Fruit fly (Drosophila melanogaster) whole organism, adult: ENCODE data around the gene CG32483.

Experiments used
- CG11617 ChIP-seq: fragments of 200-800 bp; sonication (Bioruptor generic); optimal IDR thresholded peaks from 2 replicates; lab custom pipeline; 2017; ENCODE audit warnings: mild to moderate bottlenecking, missing biosample characterization, missing genetic modification reagents, missing genetic modification characterization
- CG12768 ChIP-seq: fragments of 200-800 bp; sonication (Bioruptor generic); optimal IDR thresholded peaks from 2 replicates; lab custom pipeline; 2017; ENCODE audit warnings: missing biosample characterization, missing genetic modification characterization, mild to moderate bottlenecking, moderate library complexity, missing genetic modification reagents
- CG14711 ChIP-seq: fragments of 200-800 bp; sonication (Bioruptor generic); optimal IDR thresholded peaks from 2 replicates; lab custom pipeline; 2018; ENCODE audit warnings: missing biosample characterization, mild to moderate bottlenecking, missing genetic modification characterization, moderate library complexity
- CG1620 ChIP-seq: fragments of 200-800 bp; sonication (Bioruptor generic); optimal IDR thresholded peaks from 2 replicates; lab custom pipeline; 2016; ENCODE audit warnings: missing biosample characterization, missing genetic modification characterization
- CG33017 ChIP-seq: fragments of 200-800 bp; sonication (Bioruptor generic); optimal IDR thresholded peaks from 2 replicates; lab custom pipeline; 2018; ENCODE audit warnings: missing biosample characterization, mild to moderate bottlenecking, missing genetic modification characterization, moderate library complexity
- CG5204 ChIP-seq: fragments of 200-800 bp; sonication (Bioruptor generic); optimal IDR thresholded peaks from 2 replicates; lab custom pipeline; 2016; ENCODE audit warnings: missing biosample characterization, missing genetic modification characterization
- CG7045 ChIP-seq: fragments of 200-800 bp; sonication (Bioruptor generic); optimal IDR thresholded peaks from 2 replicates; lab custom pipeline; 2017; ENCODE audit warnings: missing biosample characterization, mild to moderate bottlenecking, missing genetic modification characterization
- CG7101 ChIP-seq: fragments of 200-800 bp; sonication (Bioruptor generic); optimal IDR thresholded peaks from 2 replicates; lab custom pipeline; 2018; ENCODE audit warnings: missing biosample characterization, mild to moderate bottlenecking, missing genetic modification characterization, moderate library complexity
- Clk ChIP-seq: fragments of 200-800 bp; sonication (Bioruptor generic); optimal IDR thresholded peaks from 2 replicates; lab custom pipeline; 2017; ENCODE audit warnings: missing biosample characterization, missing genetic modification characterization
- Crg-1 ChIP-seq: fragments of 200-800 bp; sonication (Bioruptor generic); optimal IDR thresholded peaks from 2 replicates; lab custom pipeline; 2016; ENCODE audit warnings: missing biosample characterization, missing genetic modification characterization
- Hr96 ChIP-seq: fragments of 200-800 bp; sonication (Bioruptor generic); optimal IDR thresholded peaks from 2 replicates; lab custom pipeline; 2016; ENCODE audit warnings: missing biosample characterization, missing genetic modification characterization
- Mnt ChIP-seq: fragments of 200-800 bp; sonication (Bioruptor generic); optimal IDR thresholded peaks from 2 replicates; lab custom pipeline; 2016; ENCODE audit warnings: missing biosample characterization, mild to moderate bottlenecking, missing genetic modification characterization
- bab1 ChIP-seq: fragments of 200-800 bp; sonication (Bioruptor generic); optimal IDR thresholded peaks from 3 replicates; lab custom pipeline; 2019; ENCODE audit warnings: missing biosample characterization, mild to moderate bottlenecking, missing genetic modification characterization, moderate library complexity
- cic ChIP-seq: fragments of 200-800 bp; sonication (Bioruptor generic); optimal IDR thresholded peaks from 2 replicates; lab custom pipeline; 2017; ENCODE audit warnings: missing biosample characterization, mild to moderate bottlenecking, missing genetic modification characterization, moderate library complexity
- cnc ChIP-seq, 2 experiments: fragments of >200 bp; optimal IDR thresholded peaks; 2 replicates each; lab custom pipeline; 2017
- kay ChIP-seq: fragments of 200-800 bp; sonication (Bioruptor generic); peaks from one replicate; lab custom pipeline; 2016; ENCODE audit warnings: missing biosample characterization, missing genetic modification characterization, borderline replicate concordance
- ovo ChIP-seq: fragments of 200-800 bp; sonication (Bioruptor generic); optimal IDR thresholded peaks from 2 replicates; lab custom pipeline; 2016; ENCODE audit warnings: missing biosample characterization, missing genetic modification characterization
- pad ChIP-seq: fragments of 200-800 bp; sonication (Bioruptor generic); optimal IDR thresholded peaks from 3 replicates; lab custom pipeline; 2017; ENCODE audit warnings: missing biosample characterization, missing genetic modification characterization, mild to moderate bottlenecking, moderate library complexity, missing genetic modification reagents
- tj ChIP-seq: fragments of 200-800 bp; sonication (Bioruptor generic); optimal IDR thresholded peaks from 3 replicates; lab custom pipeline; 2017; ENCODE audit warnings: missing biosample characterization, mild to moderate bottlenecking, missing genetic modification characterization, moderate library complexity
- toe ChIP-seq: fragments of 200-800 bp; sonication (Bioruptor generic); optimal IDR thresholded peaks from 2 replicates; lab custom pipeline; 2016; ENCODE audit warnings: missing biosample characterization, missing genetic modification characterization

Gene CG32483

DNA sequence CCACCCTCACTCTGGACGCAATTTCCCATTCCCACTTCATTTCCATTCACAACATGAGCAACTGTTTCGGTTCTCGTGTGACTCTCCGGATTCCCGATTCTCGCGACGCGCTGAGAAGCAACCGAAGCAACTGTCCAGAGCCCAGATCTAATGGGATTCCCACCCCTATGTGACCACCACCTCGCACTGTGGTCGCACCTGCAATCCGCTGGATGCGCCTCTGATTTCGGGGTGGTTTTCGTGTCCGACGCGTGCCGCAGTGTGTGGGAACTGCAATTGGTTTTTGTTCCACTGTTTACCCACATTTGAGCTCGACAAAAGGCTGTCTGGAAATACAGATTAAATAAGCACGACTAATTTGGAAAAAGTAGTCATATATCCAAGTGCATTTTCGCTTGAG lies 14.0 kb downstream of the CG32483 start:
- TF ChIP-seq kay (GFP tag; lab: Kevin White, UChicago): no peak
- TF ChIP-seq Crg-1 (GFP tag; lab: Kevin White, UChicago): no peak
- TF ChIP-seq cnc (optimal IDR thresholded peaks at IDR 0.05; lab: Kevin White, UChicago): no peak
- TF ChIP-seq bab1 (GFP tag; lab: Kevin White, UChicago): no peak
- TF ChIP-seq CG5204 (GFP tag; lab: Kevin White, UChicago): no peak
- no peak for TF ChIP-seq CG11617 (GFP tag; lab: Kevin White, UChicago)
- TF ChIP-seq tj (GFP tag; lab: Kevin White, UChicago): no peak
- no peak for TF ChIP-seq CG1620
- TF ChIP-seq CG33017 (tag; lab: Kevin White, UChicago): no peak

DNA sequence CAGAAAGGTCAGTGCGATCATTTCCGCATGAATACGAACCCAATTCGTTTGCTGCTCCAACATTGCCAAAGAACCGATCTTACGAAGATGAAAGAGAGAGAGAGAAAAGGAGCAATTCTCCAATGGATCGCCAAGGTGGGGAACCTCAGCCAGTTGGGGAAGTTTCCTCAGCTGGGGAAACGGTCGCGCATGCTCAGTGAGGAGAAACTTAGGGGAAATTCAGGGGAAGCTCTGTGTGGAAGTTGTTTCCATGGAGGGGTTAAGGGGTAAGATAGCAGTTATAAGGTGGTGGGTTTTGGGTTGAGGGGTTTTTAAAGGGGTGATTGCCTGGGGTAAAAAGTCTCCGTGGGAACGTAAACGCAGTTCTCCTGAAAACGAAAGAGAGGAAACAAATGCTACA lies 16.6 kb downstream of the CG32483 start:
- TF ChIP-seq pad (GFP tag; lab: Kevin White, UChicago): peak; percentile 99
- TF ChIP-seq kay (GFP tag; lab: Kevin White, UChicago): no peak

DNA sequence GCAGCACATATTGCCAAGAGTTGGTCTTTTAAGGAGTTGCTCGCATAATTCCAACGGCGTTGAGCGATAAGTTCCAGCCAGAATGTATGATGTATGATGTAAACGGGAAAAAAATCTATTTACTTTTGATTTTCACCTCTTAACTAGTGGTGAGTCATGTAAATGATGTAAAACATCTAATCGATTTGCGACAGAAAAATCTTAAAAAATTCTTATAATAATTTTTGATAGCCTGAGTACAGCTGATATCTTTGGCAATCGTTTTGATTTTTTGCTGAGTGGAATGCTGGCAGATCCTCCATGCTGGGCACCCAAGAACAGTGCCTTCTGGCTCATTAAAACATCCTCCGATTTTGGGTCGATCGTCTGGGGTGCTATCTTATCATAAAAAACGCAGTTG lies 23.3 kb downstream of the CG32483 start:
- TF ChIP-seq kay (GFP tag; lab: Kevin White, UChicago) (no peak), ovo (GFP tag; lab: Kevin White, UChicago) (no peak), CG12768 (GFP tag; lab: Kevin White, UChicago) (no peak), Mnt (no peak), pad (GFP tag; lab: Kevin White, UChicago) (no peak), CG14711 (tag; lab: Kevin White, UChicago) (no peak), tj (GFP tag; lab: Kevin White, UChicago) (no peak), CG7045 (no peak), Clk (no peak), CG1620 (no peak), CG5204 (GFP tag; lab: Kevin White, UChicago) (no peak), bab1 (GFP tag; lab: Kevin White, UChicago) (no peak)

DNA sequence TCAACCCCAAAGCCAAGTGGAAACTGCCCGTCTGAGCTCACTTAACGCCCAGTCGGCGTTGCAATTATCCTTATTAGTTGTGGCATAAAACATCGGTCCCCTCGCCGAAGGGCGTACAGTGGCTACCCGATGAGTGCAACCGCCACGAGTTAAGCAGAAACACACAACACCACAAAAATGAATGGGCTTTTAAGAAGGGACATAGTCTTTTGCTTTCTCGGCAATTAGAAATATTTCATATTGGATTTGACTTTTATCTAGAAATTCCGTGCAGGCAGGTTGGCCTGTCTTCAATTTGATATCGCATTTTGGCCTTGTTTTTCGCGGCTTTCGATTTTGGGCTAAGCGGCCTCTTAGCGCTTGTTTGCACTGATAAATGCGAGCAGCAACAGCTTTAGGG lies 26.0 kb downstream of the CG32483 start:
- TF ChIP-seq cic (GFP tag; lab: Kevin White, UChicago) (no peak), CG7045 (no peak), CG5204 (GFP tag; lab: Kevin White, UChicago) (no peak), Mnt (no peak), toe (no peak), CG14711 (tag; lab: Kevin White, UChicago) (no peak), bab1 (GFP tag; lab: Kevin White, UChicago) (no peak), CG11617 (GFP tag; lab: Kevin White, UChicago) (no peak), Crg-1 (GFP tag; lab: Kevin White, UChicago) (no peak), pad (GFP tag; lab: Kevin White, UChicago) (no peak), CG12768 (GFP tag; lab: Kevin White, UChicago) (no peak), cnc (optimal IDR thresholded peaks at IDR 0.05; lab: Kevin White, UChicago) (no peak), CG7101 (tag; lab: Kevin White, UChicago) (no peak), tj (GFP tag; lab: Kevin White, UChicago) (no peak), kay (GFP tag; lab: Kevin White, UChicago) (no peak), Clk (no peak), CG1620 (no peak), Hr96 (GFP tag; lab: Kevin White, UChicago) (no peak)

DNA sequence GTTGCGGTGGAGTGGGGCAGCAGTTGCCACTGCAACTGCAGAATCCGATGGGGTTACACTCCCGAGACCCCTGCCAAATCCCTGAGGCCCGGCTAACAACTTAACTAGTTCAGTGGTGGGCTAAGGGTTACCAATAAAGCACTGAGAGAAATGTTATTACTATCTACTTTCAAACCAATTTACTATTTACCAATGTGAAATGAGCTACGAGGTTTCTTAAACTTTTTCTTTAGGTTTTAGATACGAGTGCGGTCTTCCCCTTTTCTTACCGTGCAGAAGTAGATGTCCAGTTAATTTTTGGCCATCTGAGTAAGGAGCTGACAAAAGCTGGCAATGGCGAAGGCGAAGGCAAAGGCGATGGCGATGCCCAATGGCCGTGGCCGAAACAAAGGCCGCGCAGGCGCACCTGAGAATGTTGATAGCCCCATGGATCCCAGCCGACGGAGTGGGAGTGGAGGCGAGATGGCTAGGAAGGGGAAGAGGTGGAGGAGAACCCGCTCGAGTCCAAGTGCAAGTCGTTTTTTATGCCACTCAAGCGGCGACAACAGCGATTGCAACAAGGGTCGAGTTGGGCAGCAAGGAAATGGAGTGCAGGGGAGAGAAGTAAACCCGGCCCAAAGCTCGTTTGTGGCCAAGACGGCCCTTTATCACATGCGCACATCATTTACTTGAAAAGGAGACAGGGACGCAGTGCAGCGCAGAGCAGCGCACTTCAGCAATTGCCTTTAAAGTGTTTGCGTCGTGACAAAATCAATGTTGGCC lies 29.4 kb downstream of the CG32483 start:
- TF ChIP-seq Hr96 (GFP tag; lab: Kevin White, UChicago) (no peak), bab1 (GFP tag; lab: Kevin White, UChicago) (no peak), tj (GFP tag; lab: Kevin White, UChicago) (no peak), CG7101 (tag; lab: Kevin White, UChicago) (no peak), CG5204 (GFP tag; lab: Kevin White, UChicago) (no peak), CG11617 (GFP tag; lab: Kevin White, UChicago) (no peak), Clk (no peak), ovo (GFP tag; lab: Kevin White, UChicago) (no peak), CG12768 (GFP tag; lab: Kevin White, UChicago) (no peak), CG33017 (tag; lab: Kevin White, UChicago) (no peak), CG1620 (no peak), cic (GFP tag; lab: Kevin White, UChicago) (no peak), cnc (optimal IDR thresholded peaks at IDR 0.05; lab: Kevin White, UChicago) (no peak), CG7045 (no peak), pad (GFP tag; lab: Kevin White, UChicago) (no peak), Mnt (no peak), Crg-1 (GFP tag; lab: Kevin White, UChicago) (no peak), kay (GFP tag; lab: Kevin White, UChicago) (no peak), CG14711 (tag; lab: Kevin White, UChicago) (no peak)

DNA sequence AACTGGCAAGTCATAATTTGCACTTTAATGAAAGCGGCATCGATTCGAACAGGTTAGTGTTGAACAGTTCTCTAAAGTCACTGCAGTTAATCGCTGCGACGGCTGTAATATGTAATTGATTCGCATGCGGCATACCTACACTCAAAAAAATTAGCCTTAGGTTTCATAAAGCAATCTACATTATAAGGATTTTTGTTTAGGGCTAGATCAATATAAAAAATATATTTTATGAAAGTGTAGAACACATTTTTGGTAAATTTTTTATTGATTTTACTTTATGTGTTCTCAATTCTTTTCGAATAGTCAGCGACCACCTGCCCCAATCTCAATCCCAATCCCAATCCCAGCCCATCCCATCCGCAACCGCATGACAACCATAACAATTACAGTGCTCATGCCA lies 31.6 kb downstream of the CG32483 start:
- TF ChIP-seq toe: no peak
- TF ChIP-seq Mnt: no peak
- TF ChIP-seq CG7101 (tag; lab: Kevin White, UChicago): no peak

DNA sequence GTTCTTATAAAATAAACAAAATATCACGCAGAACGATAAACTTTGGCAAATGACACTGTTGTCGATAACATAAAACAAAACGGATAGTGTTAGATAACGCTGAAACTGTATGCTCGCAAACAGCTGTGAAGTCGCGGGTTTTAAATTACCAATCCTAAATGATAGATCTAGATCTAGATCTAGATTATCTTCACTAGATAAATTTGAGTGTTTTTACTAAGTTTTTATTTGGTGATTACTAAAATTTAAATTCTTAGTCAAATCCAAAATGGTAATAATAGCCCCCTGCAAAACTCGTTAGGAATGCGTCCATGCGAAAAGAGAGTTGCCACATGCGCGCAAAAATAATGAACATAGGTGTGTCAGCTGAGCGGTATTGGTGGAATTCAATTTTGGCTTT lies 35.9 kb downstream of the CG32483 start, which contains the start of the genes MED30 and Rev1:
TSS of gene MED30 (minus strand) at position 71 of the 400 bp plus-strand sequence.
TSS of gene Rev1 (plus strand) at position 345 of the 400 bp plus-strand sequence.
- TF ChIP-seq Hr96 (GFP tag; lab: Kevin White, UChicago) (peak; percentile 94), bab1 (GFP tag; lab: Kevin White, UChicago) (peak; percentile 96), Crg-1 (GFP tag; lab: Kevin White, UChicago) (peak; percentile 94), kay (GFP tag; lab: Kevin White, UChicago) (no peak), Clk (peak; percentile 89), CG1620 (peak; percentile 96), ovo (GFP tag; lab: Kevin White, UChicago) (peak; percentile 77), Mnt (peak; percentile 92), CG11617 (GFP tag; lab: Kevin White, UChicago) (peak; percentile 91), CG5204 (GFP tag; lab: Kevin White, UChicago) (peak; percentile 96), CG7101 (tag; lab: Kevin White, UChicago) (peak; percentile 94), pad (GFP tag; lab: Kevin White, UChicago) (peak; percentile 82), CG12768 (GFP tag; lab: Kevin White, UChicago) (peak; percentile 93), cic (GFP tag; lab: Kevin White, UChicago) (peak; percentile 74), CG33017 (tag; lab: Kevin White, UChicago) (peak; percentile 91), toe (peak; percentile 97), tj (GFP tag; lab: Kevin White, UChicago) (peak; percentile 78), cnc (optimal IDR thresholded peaks at IDR 0.05; lab: Kevin White, UChicago) (no peak), CG14711 (tag; lab: Kevin White, UChicago) (peak; percentile 94), CG7045 (peak; percentile 92)
